Fruit fly (Drosophila melanogaster): ENCODE data around the gene phu.

The phu gene

dm6 chr3R:9502416-9502763 is 7.8 kb downstream of the phu start, which contains the start of gene RhoL (continued):
- no peak for TF ChIP-seq wek (GFP tag; optimal IDR thresholded peaks at IDR 0.05)
- no peak for TF ChIP-seq CG15011 (GFP tag; optimal IDR thresholded peaks at IDR 0.05)
- TF ChIP-seq CG1024 (GFP tag; IDR thresholded peaks at IDR 0.05) = 0 out of 2 replicates have a peak, but pooled peaks have one; percentile 23
- TF ChIP-seq Hey (tag; optimal IDR thresholded peaks at IDR 0.05) = no peak
- TF ChIP-seq CG12744 (GFP tag; optimal IDR thresholded peaks at IDR 0.05) = peak; percentile 0
- TF ChIP-seq CG6683 (GFP tag; optimal IDR thresholded peaks at IDR 0.05) = no peak
- no peak for TF ChIP-seq dimm (GFP tag; IDR thresholded peaks at IDR 0.05)
- peak; percentile 61 for TF ChIP-seq gro (GFP tag; optimal IDR thresholded peaks at IDR 0.05)
- TF ChIP-seq stc (GFP tag; IDR thresholded peaks at IDR 0.05) = no peak
- peak; percentile 53 for TF ChIP-seq exex (tag; optimal IDR thresholded peaks at IDR 0.05)
- TF ChIP-seq CG11085 (GFP tag; IDR thresholded peaks at IDR 0.05) = no peak
- no peak for TF ChIP-seq sqz (GFP tag; optimal IDR thresholded peaks at IDR 0.05)
- TF ChIP-seq CG6854 (GFP tag; optimal IDR thresholded peaks at IDR 0.05) = peak; percentile 49
- no peak for TF ChIP-seq CG4730 (GFP tag; IDR thresholded peaks at IDR 0.05)
- TF ChIP-seq CG42726 (GFP tag; IDR thresholded peaks at IDR 0.05; ENCODE audit: partially characterized antibody) = peak; percentile 57; the same call in 1 of the 2 replicates
- peak; percentile 75 for TF ChIP-seq HmgZ (tag; optimal IDR thresholded peaks at IDR 0.05)
- TF ChIP-seq CG1647 (GFP tag; optimal IDR thresholded peaks at IDR 0.05) = no peak
- no peak for TF ChIP-seq CG6689 (GFP tag; IDR thresholded peaks at IDR 0.05)
- TF ChIP-seq Oli (tag; optimal IDR thresholded peaks at IDR 0.05) = no peak
- TF ChIP-seq Hand (GFP tag; optimal IDR thresholded peaks at IDR 0.05) = no peak
- TF ChIP-seq prd (optimal IDR thresholded peaks at IDR 0.05) = no peak
- no peak for TF ChIP-seq prd (GFP tag; IDR thresholded peaks at IDR 0.05)
- peak; percentile 28 for TF ChIP-seq pb (GFP tag; optimal IDR thresholded peaks at IDR 0.05)
- no peak for TF ChIP-seq CG1792 (GFP tag; optimal IDR thresholded peaks at IDR 0.05)
- TF ChIP-seq MESR4 (GFP tag; optimal IDR thresholded peaks at IDR 0.05) = peak; percentile 5
- TF ChIP-seq Hr51 (GFP tag; optimal IDR thresholded peaks at IDR 0.05) = no peak
- no peak for TF ChIP-seq tgo (GFP tag; IDR thresholded peaks at IDR 0.05)
- TF ChIP-seq CG11696 (GFP tag; IDR thresholded peaks at IDR 0.05) = no peak
- TF ChIP-seq jing (GFP tag; optimal IDR thresholded peaks at IDR 0.05) = no peak
- TF ChIP-seq CG32772 (GFP tag; IDR thresholded peaks at IDR 0.05) = no peak
- no peak for TF ChIP-seq MTF-1 (GFP tag; optimal IDR thresholded peaks at IDR 0.05; ENCODE audit: borderline replicate concordance)
- no peak for TF ChIP-seq Ets97D (GFP tag; optimal IDR thresholded peaks at IDR 0.05)
- TF ChIP-seq twi (tag; optimal IDR thresholded peaks at IDR 0.05) = no peak
- no peak for TF ChIP-seq usp (GFP tag; optimal IDR thresholded peaks at IDR 0.05)
- no peak for TF ChIP-seq CG18011 (GFP tag; optimal IDR thresholded peaks at IDR 0.05)
- no peak for TF ChIP-seq Hmr (GFP tag; optimal IDR thresholded peaks at IDR 0.05)
- TF ChIP-seq CG16863 (GFP tag; optimal IDR thresholded peaks at IDR 0.05) = no peak
- no peak for TF ChIP-seq CG17612 (GFP tag; IDR thresholded peaks at IDR 0.05)
- no peak for TF ChIP-seq CG9437 (GFP tag; optimal IDR thresholded peaks at IDR 0.05)
- no peak for TF ChIP-seq CG1602 (GFP tag; optimal IDR thresholded peaks at IDR 0.05)
- no peak for TF ChIP-seq fu2 (GFP tag; optimal IDR thresholded peaks at IDR 0.05)
- TF ChIP-seq CG31388 (GFP tag; optimal IDR thresholded peaks at IDR 0.05) = no peak
- no peak for TF ChIP-seq gcm2 (GFP tag; optimal IDR thresholded peaks at IDR 0.05)
- no peak for TF ChIP-seq Ssrp (tag; optimal IDR thresholded peaks at IDR 0.05)
- TF ChIP-seq HLH3B (GFP tag; IDR thresholded peaks at IDR 0.05) = no peak
- TF ChIP-seq Nf-YC (tag; optimal IDR thresholded peaks at IDR 0.05) = peak; percentile 67
- TF ChIP-seq CG8924 (tag; optimal IDR thresholded peaks at IDR 0.05) = peak; percentile 20
- TF ChIP-seq Dek (tag; optimal IDR thresholded peaks at IDR 0.05) = no peak
- TF ChIP-seq pita (GFP tag; optimal IDR thresholded peaks at IDR 0.05) = no peak
- no peak for TF ChIP-seq danr (GFP tag; IDR thresholded peaks at IDR 0.05)
- TF ChIP-seq CG14710 (tag; optimal IDR thresholded peaks at IDR 0.05) = no peak
- no peak; the same call in 1 of the 2 replicates for TF ChIP-seq amos (GFP tag; IDR thresholded peaks at IDR 0.05; ENCODE audit: partially characterized antibody)
